Worm (Caenorhabditis elegans) whole organism, L1 larva: ENCODE measurements around the gene Y48B6A.5.

Source experiments
- C04F5.9 ChIP-seq: sonication (generic microtip); optimal IDR thresholded peaks from 2 replicates; lab custom pipeline; 2016; ENCODE audit warnings: missing genetic modification characterization, missing compliant biosample characterization
- C34B4.2 ChIP-seq: sonication (generic microtip); optimal IDR thresholded peaks from 2 replicates; lab custom pipeline; 2017; ENCODE audit warnings: mild to moderate bottlenecking, missing genetic modification characterization, missing compliant biosample characterization
- F16B12.6 ChIP-seq: fragments of 150-350 bp; optimal IDR thresholded peaks from 2 replicates; lab custom pipeline; 2014; ENCODE audit warnings: missing biosample characterization, missing genetic modification characterization
- Y116A8C.19 ChIP-seq: sonication (generic microtip); optimal IDR thresholded peaks from 2 replicates; lab custom pipeline; 2016; ENCODE audit warnings: missing compliant biosample characterization, missing genetic modification characterization, borderline replicate concordance
- aly-2 ChIP-seq: fragments of 150-350 bp; optimal IDR thresholded peaks from 2 replicates; lab custom pipeline; 2014; ENCODE audit warnings: missing biosample characterization, missing genetic modification characterization
- blmp-1 ChIP-seq: fragments of 150-350 bp; optimal IDR thresholded peaks from 2 replicates; lab custom pipeline; 2014; ENCODE audit warnings: missing biosample characterization, missing genetic modification characterization
- ceh-63 ChIP-seq: fragments of 200-800 bp; sonication (Bioruptor generic); optimal IDR thresholded peaks from 2 replicates; lab custom pipeline; 2018; ENCODE audit warnings: mild to moderate bottlenecking, missing genetic modification characterization, missing compliant biosample characterization
- ceh-8 ChIP-seq: fragments of 200-800 bp; sonication (Bioruptor generic); optimal IDR thresholded peaks from 2 replicates; lab custom pipeline; 2018; ENCODE audit warnings: mild to moderate bottlenecking, missing genetic modification characterization, moderate library complexity, missing compliant biosample characterization
- ceh-82 ChIP-seq, 3 experiments: fragments of 150-350 bp in 1 of 3; sonication (generic microtip) in 2 of 3; optimal IDR thresholded peaks; 2 replicates each; lab custom pipeline; 2014 to 2017; ENCODE audit warnings: missing biosample characterization in 3 of 3, missing genetic modification characterization in 3 of 3
- ceh-90 ChIP-seq: sonication (generic microtip); optimal IDR thresholded peaks from 2 replicates; lab custom pipeline; 2016; ENCODE audit warnings: missing genetic modification characterization, missing compliant biosample characterization
- dpl-1 ChIP-seq, 3 experiments: fragments of 150-350 bp in 2 of 3; sonication (generic microtip) in 1 of 3; optimal IDR thresholded peaks; 2 replicates each; lab custom pipeline; 2014 to 2017; ENCODE audit warnings: missing biosample characterization in 3 of 3, missing genetic modification characterization in 3 of 3, missing genetic modification reagents in 3 of 3
- egl-13 ChIP-seq: sonication (generic microtip); optimal IDR thresholded peaks from 2 replicates; lab custom pipeline; 2016; ENCODE audit warnings: missing genotype, missing genetic modification reagents, missing genetic modification characterization, missing compliant biosample characterization
- egl-27 ChIP-seq, 2 experiments: fragments of 150-350 bp in 1 of 2; sonication (generic microtip); optimal IDR thresholded peaks; 3 replicates each; lab custom pipeline; 2017 to 2018; ENCODE audit warnings: missing biosample characterization in 2 of 2, missing genetic modification characterization in 2 of 2, missing genetic modification reagents in 2 of 2
- elt-2 ChIP-seq: sonication (generic microtip); optimal IDR thresholded peaks from 2 replicates; lab custom pipeline; 2016; ENCODE audit warnings: missing genetic modification characterization, mild to moderate bottlenecking, inconsistent platforms, missing compliant biosample characterization, missing genetic modification reagents
- ets-5 ChIP-seq: fragments of 200-800 bp; sonication (Bioruptor generic); IDR thresholded peaks from 2 replicates; pipeline ENCODE4 v1.3.6; 2022; ENCODE audit warnings: missing genetic modification characterization, missing compliant biosample characterization
- fkh-10 ChIP-seq: sonication (generic microtip); optimal IDR thresholded peaks from 2 replicates; lab custom pipeline; 2017; ENCODE audit warnings: missing biosample characterization, missing genetic modification reagents, missing genetic modification characterization
- fkh-8 ChIP-seq: sonication (generic microtip); optimal IDR thresholded peaks from 2 replicates; lab custom pipeline; 2016; ENCODE audit warnings: mild to moderate bottlenecking, missing genetic modification characterization, missing compliant biosample characterization
- fos-1 ChIP-seq: fragments of 150-350 bp; optimal IDR thresholded peaks from 2 replicates; lab custom pipeline; 2014; ENCODE audit warnings: missing biosample characterization, missing genetic modification characterization
- hpl-2 ChIP-seq: fragments of 150-350 bp; optimal IDR thresholded peaks from 2 replicates; lab custom pipeline; 2014; ENCODE audit warnings: missing biosample characterization, missing genetic modification reagents, missing genetic modification characterization
- irx-1 ChIP-seq: sonication (generic microtip); optimal IDR thresholded peaks from 2 replicates; lab custom pipeline; 2016; ENCODE audit warnings: missing genetic modification characterization, missing compliant biosample characterization
- isw-1 ChIP-seq: fragments of 200-800 bp; sonication (Bioruptor generic); IDR thresholded peaks from 2 replicates; pipeline ENCODE4 v1.3.6; 2022; ENCODE audit warnings: missing genetic modification characterization, missing compliant biosample characterization
- jun-1 ChIP-seq: fragments of 150-350 bp; optimal IDR thresholded peaks from 2 replicates; lab custom pipeline; 2014; ENCODE audit warnings: missing biosample characterization, missing genetic modification reagents, missing genetic modification characterization
- lin-13 ChIP-seq: fragments of 150-350 bp; optimal IDR thresholded peaks from 2 replicates; lab custom pipeline; 2014; ENCODE audit warnings: missing biosample characterization, missing genetic modification reagents, missing genetic modification characterization
- lin-14 ChIP-seq: fragments of 200-800 bp; sonication (Bioruptor generic); optimal IDR thresholded peaks from 2 replicates; lab custom pipeline; 2018; ENCODE audit warnings: mild to moderate bottlenecking, missing genetic modification characterization, moderate library complexity, missing compliant biosample characterization
- lin-15B ChIP-seq: fragments of 150-350 bp; sonication (generic microtip); optimal IDR thresholded peaks from 3 replicates; lab custom pipeline; 2014; ENCODE audit warnings: missing biosample characterization, missing genetic modification characterization
- lsy-2 ChIP-seq, 2 experiments: fragments of 150-350 bp; optimal IDR thresholded peaks; 2 replicates each; lab custom pipeline; 2014; ENCODE audit warnings: missing biosample characterization in 2 of 2, missing genetic modification characterization in 2 of 2
- mdl-1 ChIP-seq, 2 experiments: fragments of 150-350 bp; optimal IDR thresholded peaks; 2 replicates each; lab custom pipeline; 2014 to 2017; ENCODE audit warnings: missing biosample characterization in 2 of 2, missing genetic modification characterization in 2 of 2, inconsistent platforms in 1 of 2
- mef-2 ChIP-seq: fragments of 150-350 bp; optimal IDR thresholded peaks from 2 replicates; lab custom pipeline; 2014; ENCODE audit warnings: missing biosample characterization, missing genetic modification characterization
- nhr-11 ChIP-seq: fragments of 150-350 bp; optimal IDR thresholded peaks from 2 replicates; lab custom pipeline; 2014; ENCODE audit warnings: missing biosample characterization, missing genetic modification characterization
- nhr-19 ChIP-seq: fragments of 200-800 bp; sonication (Bioruptor generic); conservative IDR thresholded peaks from 2 replicates; pipeline ENCODE4 v1.3.6; 2022; ENCODE audit warnings: missing genetic modification characterization, missing compliant biosample characterization
- nhr-20 ChIP-seq: sonication (generic microtip); optimal IDR thresholded peaks from 2 replicates; lab custom pipeline; 2016; ENCODE audit warnings: mild to moderate bottlenecking, missing genetic modification characterization, missing compliant biosample characterization
- nhr-28 ChIP-seq: fragments of 150-350 bp; optimal IDR thresholded peaks from 2 replicates; lab custom pipeline; 2014; ENCODE audit warnings: missing biosample characterization, missing genetic modification characterization
- nhr-47 ChIP-seq: sonication (generic microtip); optimal IDR thresholded peaks from 2 replicates; lab custom pipeline; 2016; ENCODE audit warnings: mild to moderate bottlenecking, missing genetic modification characterization, moderate library complexity, missing compliant biosample characterization
- nhr-71 ChIP-seq: sonication (generic microtip); optimal IDR thresholded peaks from 2 replicates; lab custom pipeline; 2016; ENCODE audit warnings: mild to moderate bottlenecking, missing genetic modification characterization, moderate library complexity, missing compliant biosample characterization
- nhr-76 ChIP-seq: sonication (generic microtip); optimal IDR thresholded peaks from 2 replicates; lab custom pipeline; 2017; ENCODE audit warnings: missing biosample characterization, missing genetic modification characterization
- nhr-77 ChIP-seq: fragments of 150-350 bp; optimal IDR thresholded peaks from 2 replicates; lab custom pipeline; 2014; ENCODE audit warnings: missing biosample characterization, missing genetic modification characterization
- nhr-84 ChIP-seq: sonication (generic microtip); optimal IDR thresholded peaks from 2 replicates; lab custom pipeline; 2017; ENCODE audit warnings: missing biosample characterization, missing genetic modification characterization
- nhr-85 ChIP-seq: sonication (generic microtip); peaks from one replicate; lab custom pipeline; 2016; ENCODE audit warnings: missing genetic modification characterization, inconsistent platforms, missing compliant biosample characterization
- nhr-90 ChIP-seq: sonication (generic microtip); optimal IDR thresholded peaks from 2 replicates; lab custom pipeline; 2016; ENCODE audit warnings: mild to moderate bottlenecking, missing genetic modification characterization, missing compliant biosample characterization; ENCODE audit not compliant: poor library complexity
- pax-3 ChIP-seq: fragments of 200-800 bp; sonication (Bioruptor generic); optimal IDR thresholded peaks from 2 replicates; lab custom pipeline; 2018; ENCODE audit warnings: mild to moderate bottlenecking, missing genetic modification characterization, moderate library complexity, missing compliant biosample characterization
- rnt-1 ChIP-seq: sonication (generic microtip); optimal IDR thresholded peaks from 2 replicates; lab custom pipeline; 2016; ENCODE audit warnings: mild to moderate bottlenecking, missing genetic modification characterization, moderate library complexity, missing compliant biosample characterization
- skn-1 ChIP-seq: fragments of 150-350 bp; optimal IDR thresholded peaks from 2 replicates; lab custom pipeline; 2014; ENCODE audit warnings: missing biosample characterization, missing genetic modification characterization
- snpc-4 ChIP-seq: fragments of 150-350 bp; optimal IDR thresholded peaks from 2 replicates; lab custom pipeline; 2014; ENCODE audit warnings: missing biosample characterization, missing genetic modification characterization
- sox-4 ChIP-seq: sonication (generic microtip); optimal IDR thresholded peaks from 2 replicates; lab custom pipeline; 2016; ENCODE audit warnings: missing genetic modification characterization, missing compliant biosample characterization
- sptf-1 ChIP-seq: fragments of 150-350 bp; optimal IDR thresholded peaks from 2 replicates; lab custom pipeline; 2014; ENCODE audit warnings: missing biosample characterization, missing genetic modification characterization
- swsn-7 ChIP-seq: sonication (generic microtip); optimal IDR thresholded peaks from 2 replicates; lab custom pipeline; 2016; ENCODE audit warnings: missing genetic modification characterization, missing compliant biosample characterization
- tbx-2 ChIP-seq: sonication (generic microtip); optimal IDR thresholded peaks from 2 replicates; lab custom pipeline; 2016; ENCODE audit warnings: missing genetic modification characterization, missing compliant biosample characterization
- unc-130 ChIP-seq: fragments of 150-350 bp; optimal IDR thresholded peaks from 2 replicates; lab custom pipeline; 2017; ENCODE audit warnings: missing biosample characterization, missing genetic modification characterization, inconsistent platforms
- unc-30 ChIP-seq: sonication (generic microtip); optimal IDR thresholded peaks from 2 replicates; lab custom pipeline; 2017; ENCODE audit warnings: missing biosample characterization, missing genetic modification characterization
- unc-62 ChIP-seq: fragments of 150-350 bp; optimal IDR thresholded peaks from 2 replicates; lab custom pipeline; 2014; ENCODE audit warnings: missing biosample characterization, missing genetic modification reagents, missing genetic modification characterization
- unc-86 ChIP-seq: sonication (generic microtip); optimal IDR thresholded peaks from 2 replicates; lab custom pipeline; 2016; ENCODE audit warnings: missing genetic modification characterization, missing compliant biosample characterization
- unc-98 ChIP-seq: fragments of 200-800 bp; sonication (Bioruptor generic); IDR thresholded peaks from 2 replicates; pipeline ENCODE4 v1.3.6; 2022; ENCODE audit warnings: missing genetic modification characterization, missing compliant biosample characterization
- vab-15 ChIP-seq: sonication (generic microtip); optimal IDR thresholded peaks from 2 replicates; lab custom pipeline; 2017; ENCODE audit warnings: missing genotype, mild to moderate bottlenecking, missing genetic modification characterization, missing compliant biosample characterization
- ztf-4 ChIP-seq: fragments of 150-350 bp; optimal IDR thresholded peaks from 2 replicates; lab custom pipeline; 2014; ENCODE audit warnings: missing biosample characterization, missing genetic modification characterization

Y48B6A.5 gene

DNA sequence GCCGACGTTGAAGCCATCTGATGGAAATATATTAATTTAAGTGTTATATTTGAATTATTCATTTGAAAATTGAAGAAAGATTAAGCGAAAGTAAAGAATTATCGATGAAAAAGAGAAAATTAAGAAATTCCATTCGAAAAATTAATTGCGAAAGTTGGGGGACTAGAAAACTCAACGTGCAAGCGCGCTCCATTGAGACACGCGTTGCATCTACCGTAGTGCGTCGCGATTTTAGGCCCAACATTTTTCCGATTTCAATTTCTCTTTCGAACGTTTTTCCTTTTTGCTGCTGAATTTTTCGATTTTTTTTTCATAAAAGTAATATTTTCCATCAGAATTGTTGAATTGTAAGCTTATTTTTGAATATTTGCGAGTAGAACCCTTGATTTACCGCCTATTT, 20.6 kb downstream of the Y48B6A.5 start, which contains the start of gene Y48B6A.1:
Gene Y48B6A.1, minus strand, starts transcription at position 17 of the 400 bp plus-strand sequence.
- no peak for TF ChIP-seq sptf-1 (tag; lab: Kevin White, UChicago)
- peak; percentile 93 for TF ChIP-seq vab-15
- peak; percentile 49 for TF ChIP-seq elt-2 (tag; lab: Kevin White, UChicago)
- peak; percentile 66 for TF ChIP-seq fkh-10 (GFP tag; lab: Kevin White, UChicago)
- TF ChIP-seq unc-30 (tag; lab: Kevin White, UChicago): no peak
- TF ChIP-seq ceh-63: peak; percentile 35
- peak; percentile 90 for TF ChIP-seq nhr-20 (tag; lab: Kevin White, UChicago)
- TF ChIP-seq unc-130 (tag; lab: Kevin White, UChicago): peak; percentile 99
- peak; percentile 90 for TF ChIP-seq nhr-19 (GFP tag; lab: Robert Waterston, UW)
- peak; percentile 99 for TF ChIP-seq nhr-77 (tag; lab: Kevin White, UChicago)
- TF ChIP-seq nhr-11 (tag; lab: Kevin White, UChicago): peak; percentile 66
- TF ChIP-seq aly-2 (tag; lab: Kevin White, UChicago): peak; percentile 88
- no peak for TF ChIP-seq nhr-76 (tag; lab: Kevin White, UChicago)
- peak; percentile 71 for TF ChIP-seq sox-4
- TF ChIP-seq lsy-2 (tag; optimal IDR thresholded peaks at IDR 0.05; lab: Kevin White, UChicago): peak; percentile 98 to 99
- TF ChIP-seq ceh-82 (tag; optimal IDR thresholded peaks at IDR 0.05; lab: Kevin White, UChicago): peak; percentile 94 to 99 (median 96)
- TF ChIP-seq unc-62 (GFP tag; lab: Kevin White, UChicago): no peak
- TF ChIP-seq mdl-1 (tag; optimal IDR thresholded peaks at IDR 0.05; lab: Kevin White, UChicago): peak in 1 of 2 experiments; percentile 88
- peak; percentile 80 for TF ChIP-seq C04F5.9 (tag; lab: Kevin White, UChicago)
- peak; percentile 74 for TF ChIP-seq ztf-4 (tag; lab: Kevin White, UChicago)
- TF ChIP-seq swsn-7: peak; percentile 90
- no peak for TF ChIP-seq nhr-28
- peak; percentile 95 for TF ChIP-seq nhr-47
- peak; percentile 79 for TF ChIP-seq F16B12.6
- peak; percentile 10 for TF ChIP-seq mef-2 (tag; lab: Kevin White, UChicago)
- TF ChIP-seq irx-1 (tag; lab: Kevin White, UChicago): peak; percentile 89
- TF ChIP-seq snpc-4 (tag; lab: Kevin White, UChicago): peak; percentile 94
- TF ChIP-seq ets-5: no peak
- peak; percentile 93 for TF ChIP-seq pax-3 (tag; lab: Kevin White, UChicago)
- peak; percentile 94 for TF ChIP-seq lin-13 (GFP tag; lab: Kevin White, UChicago)
- peak; percentile 92 for TF ChIP-seq isw-1
- TF ChIP-seq unc-98 (GFP tag; lab: Robert Waterston, UW): peak; percentile 92
- peak; percentile 96 for TF ChIP-seq nhr-71
- peak; percentile 87 for TF ChIP-seq blmp-1 (tag; lab: Kevin White, UChicago)
- TF ChIP-seq egl-27 (tag; optimal IDR thresholded peaks at IDR 0.05; lab: Kevin White, UChicago): peak; percentile 8 to 63
- TF ChIP-seq skn-1 (tag; lab: Kevin White, UChicago): peak; percentile 97
- peak; percentile 96 for TF ChIP-seq lin-14
- peak; percentile 96 for TF ChIP-seq nhr-90 (tag; lab: Kevin White, UChicago)
- no peak for TF ChIP-seq C34B4.2 (tag; lab: Kevin White, UChicago)
- TF ChIP-seq Y116A8C.19 (tag; lab: Kevin White, UChicago): no peak
- TF ChIP-seq ceh-8 (GFP tag; lab: Kevin White, UChicago): peak; percentile 30
- peak; percentile 84 for TF ChIP-seq unc-86
- TF ChIP-seq lin-15B: peak; percentile 99
- TF ChIP-seq rnt-1 (tag; lab: Kevin White, UChicago): peak; percentile 99
- peak; percentile 23 for TF ChIP-seq nhr-84 (tag; lab: Kevin White, UChicago)
- peak; percentile 88 to 91 (median 88) for TF ChIP-seq dpl-1 (GFP tag; optimal IDR thresholded peaks at IDR 0.05; lab: Kevin White, UChicago)
- peak; percentile 87 for TF ChIP-seq egl-13
- TF ChIP-seq jun-1: peak; percentile 89
- TF ChIP-seq hpl-2 (GFP tag; lab: Kevin White, UChicago): peak; percentile 82
- TF ChIP-seq tbx-2 (tag; lab: Kevin White, UChicago): peak; percentile 94
- peak; percentile 77 for TF ChIP-seq fos-1 (tag; lab: Kevin White, UChicago)
- TF ChIP-seq nhr-85 (tag; lab: Kevin White, UChicago): peak; percentile 94
- TF ChIP-seq ceh-90: peak; percentile 90
- TF ChIP-seq fkh-8 (tag; lab: Kevin White, UChicago): peak; percentile 97
